Worm (Caenorhabditis elegans) whole organism, L1 larva: ENCODE measurements around the gene F52D2.12.

ENCODE experiments used
- C16A3.4 ChIP-seq: fragments of 150-350 bp; optimal IDR thresholded peaks from 2 replicates; lab custom pipeline; 2014; ENCODE audit warnings: missing biosample characterization, missing genetic modification characterization
- ceh-82 ChIP-seq, 3 experiments: fragments of 150-350 bp in 1 of 3; sonication (generic microtip) in 2 of 3; optimal IDR thresholded peaks; 2 replicates each; lab custom pipeline; 2014 to 2017; ENCODE audit warnings: missing biosample characterization in 3 of 3, missing genetic modification characterization in 3 of 3
- efl-1 ChIP-seq, 4 experiments: fragments of 150-350 bp; optimal IDR thresholded peaks in 3 of 4; peaks in 1 of 4; 1 replicate in 1 of 4; 2 replicates in 3 of 4; lab custom pipeline; 2014; ENCODE audit warnings: missing biosample characterization in 2 of 4, missing genetic modification characterization in 2 of 4, missing genetic modification reagents in 2 of 4
- lsy-2 ChIP-seq, 2 experiments: fragments of 150-350 bp; optimal IDR thresholded peaks; 2 replicates each; lab custom pipeline; 2014; ENCODE audit warnings: missing biosample characterization in 2 of 2, missing genetic modification characterization in 2 of 2
- mep-1 ChIP-seq: fragments of 150-350 bp; optimal IDR thresholded peaks from 2 replicates; lab custom pipeline; 2014; ENCODE audit warnings: missing biosample characterization, missing genetic modification characterization
- nhr-76 ChIP-seq: sonication (generic microtip); optimal IDR thresholded peaks from 2 replicates; lab custom pipeline; 2017; ENCODE audit warnings: missing biosample characterization, missing genetic modification characterization

DNA sequence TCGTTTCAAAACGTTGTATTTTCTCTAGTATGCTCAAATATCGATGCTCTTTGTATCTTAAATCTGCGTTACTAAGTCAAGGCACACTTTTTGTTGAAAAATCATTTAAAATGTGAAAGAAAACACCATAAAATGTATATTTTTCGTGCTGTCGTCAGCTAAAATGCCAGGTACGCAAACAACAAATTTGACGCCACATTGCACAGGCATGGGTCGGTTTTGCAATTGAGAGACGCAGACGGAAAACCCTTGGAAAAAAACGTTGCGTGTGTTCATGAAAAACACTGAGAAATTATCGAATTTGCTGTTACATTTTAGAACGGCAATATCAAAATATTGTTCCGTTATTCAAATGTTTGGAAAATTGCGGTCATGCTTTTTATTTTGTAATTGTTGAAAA is 13.0 kb upstream of the F52D2.12 start:
- TF ChIP-seq ceh-82 (tag; optimal IDR thresholded peaks at IDR 0.05; lab: Kevin White, UChicago) (peak; percentile 38 to 78 (median 69)), nhr-76 (tag; lab: Kevin White, UChicago) (no peak), C16A3.4 (tag; lab: Kevin White, UChicago) (peak; percentile 34), lsy-2 (tag; optimal IDR thresholded peaks at IDR 0.05; lab: Kevin White, UChicago) (peak; percentile 45 to 69), mep-1 (tag; lab: Kevin White, UChicago) (peak; percentile 62), efl-1 (optimal IDR thresholded peaks at IDR 0.05; lab: Kevin White, UChicago) (peak; percentile 56 to 62), efl-1 (GFP tag; optimal IDR thresholded peaks at IDR 0.05 in 1 of 2; lab: Kevin White, UChicago) (peak; percentile 41 to 96)
